Fruit fly (Drosophila melanogaster) whole organism, wandering third instar larva: ENCODE results near the gene Herc4.

Experiments used
- Abd-B ChIP-seq: fragments of >200 bp; optimal IDR thresholded peaks from 2 replicates; lab custom pipeline; 2017; ENCODE audit warnings: missing biosample characterization, missing genetic modification characterization
- CG32264 ChIP-seq: fragments of 200-800 bp; sonication (Bioruptor generic); optimal IDR thresholded peaks from 2 replicates; lab custom pipeline; 2016; ENCODE audit warnings: missing biosample characterization, missing genetic modification characterization
- CG9705 ChIP-seq: fragments of 200-800 bp; sonication (Bioruptor generic); optimal IDR thresholded peaks from 2 replicates; lab custom pipeline; 2018; ENCODE audit warnings: missing biosample characterization, mild to moderate bottlenecking, missing genetic modification characterization
- CrebA ChIP-seq: fragments of 200-800 bp; sonication (Bioruptor generic); optimal IDR thresholded peaks from 2 replicates; lab custom pipeline; 2016; ENCODE audit warnings: missing biosample characterization, mild to moderate bottlenecking, missing genetic modification characterization, borderline replicate concordance
- Dfd ChIP-seq: fragments of >200 bp; optimal IDR thresholded peaks from 2 replicates; lab custom pipeline; 2017; ENCODE audit warnings: missing biosample characterization, missing genetic modification characterization
- Dif ChIP-seq: fragments of 200-275, 200-300 bp; sonication (Bioruptor generic); optimal IDR thresholded peaks from 2 replicates; lab custom pipeline; 2018; ENCODE audit warnings: missing biosample characterization, missing genetic modification characterization; ENCODE audit not compliant: partially characterized antibody
- GATAd ChIP-seq: sonication (Bioruptor generic); optimal IDR thresholded peaks from 2 replicates; lab custom pipeline; 2016; ENCODE audit warnings: missing biosample characterization, missing genetic modification characterization
- HLH106 ChIP-seq: fragments of 200-800 bp; optimal IDR thresholded peaks from 3 replicates; lab custom pipeline; 2019; ENCODE audit warnings: missing biosample characterization, mild to moderate bottlenecking, missing genetic modification characterization, moderate library complexity
- Hnf4 ChIP-seq: fragments of 200-800 bp; sonication (Bioruptor generic); optimal IDR thresholded peaks from 2 replicates; lab custom pipeline; 2016; ENCODE audit warnings: missing biosample characterization, mild to moderate bottlenecking, missing genetic modification characterization
- Hr78 ChIP-seq: fragments of >200 bp; optimal IDR thresholded peaks from 2 replicates; lab custom pipeline; 2017; ENCODE audit warnings: missing biosample characterization, missing genetic modification characterization
- Hr83 ChIP-seq: fragments of 200-300 bp; sonication (Bioruptor generic); optimal IDR thresholded peaks from 2 replicates; lab custom pipeline; 2016; ENCODE audit warnings: missing biosample characterization, mild to moderate bottlenecking, missing genetic modification characterization, moderate library complexity; ENCODE audit not compliant: poor library complexity, severe bottlenecking
- Jra ChIP-seq: sonication (Bioruptor generic); optimal IDR thresholded peaks from 2 replicates; lab custom pipeline; 2016; ENCODE audit warnings: missing biosample characterization, missing genetic modification characterization
- Mio ChIP-seq: sonication (Bioruptor generic); optimal IDR thresholded peaks from 2 replicates; lab custom pipeline; 2016; ENCODE audit warnings: missing biosample characterization, missing genetic modification characterization
- Myc ChIP-seq: fragments of >200 bp; optimal IDR thresholded peaks from 2 replicates; lab custom pipeline; 2017
- N ChIP-seq: fragments of >200 bp; optimal IDR thresholded peaks from 2 replicates; lab custom pipeline; 2018; ENCODE audit warnings: missing biosample characterization, missing external identifiers, missing genetic modification characterization
- OdsH ChIP-seq: fragments of 200-800 bp; sonication (Bioruptor generic); optimal IDR thresholded peaks from 2 replicates; lab custom pipeline; 2016; ENCODE audit warnings: missing biosample characterization, mild to moderate bottlenecking, missing genetic modification characterization
- Rel ChIP-seq, 2 experiments: fragments of 200-800 bp; sonication (Bioruptor generic) in 1 of 2; optimal IDR thresholded peaks; 2 replicates in 1 of 2; 3 replicates in 1 of 2; lab custom pipeline; 2016 to 2019; ENCODE audit warnings: mild to moderate bottlenecking in 2 of 2, missing biosample characterization in 2 of 2, missing genetic modification characterization in 2 of 2, moderate library complexity in 1 of 2
- Sp1 ChIP-seq: fragments of 200-800 bp; sonication (Bioruptor generic); optimal IDR thresholded peaks from 3 replicates; lab custom pipeline; 2019; ENCODE audit warnings: missing biosample characterization, mild to moderate bottlenecking, missing genetic modification characterization, moderate library complexity
- Vsx2 ChIP-seq: fragments of 200-300, 225-300 bp; sonication (Bioruptor generic); optimal IDR thresholded peaks from 2 replicates; lab custom pipeline; 2018; ENCODE audit warnings: missing biosample characterization, missing genetic modification characterization; ENCODE audit not compliant: partially characterized antibody
- br ChIP-seq: fragments of 200-800 bp; sonication (Bioruptor generic); optimal IDR thresholded peaks from 2 replicates; lab custom pipeline; 2016; ENCODE audit warnings: missing biosample characterization, missing genetic modification characterization
- brk ChIP-seq: fragments of 200-800 bp; sonication (Bioruptor generic); optimal IDR thresholded peaks from 2 replicates; lab custom pipeline; 2016; ENCODE audit warnings: missing biosample characterization, mild to moderate bottlenecking, missing genetic modification characterization
- dl ChIP-seq, 2 experiments: fragments of 175-275, 200-275 bp in 1 of 2; fragments of 200-275 bp in 1 of 2; sonication (Bioruptor generic); optimal IDR thresholded peaks; lab custom pipeline; 2018; ENCODE audit warnings: mild to moderate bottlenecking in 2 of 2, missing biosample characterization in 2 of 2, missing genetic modification characterization in 2 of 2, moderate library complexity in 2 of 2; ENCODE audit not compliant: partially characterized antibody in 2 of 2, insufficient read depth in 1 of 2
- dmrt93B ChIP-seq: fragments of 200-800 bp; sonication (Bioruptor generic); optimal IDR thresholded peaks from 2 replicates; lab custom pipeline; 2018; ENCODE audit warnings: missing biosample characterization, mild to moderate bottlenecking, missing genetic modification characterization
- dsf ChIP-seq: sonication (Bioruptor generic); optimal IDR thresholded peaks from 2 replicates; lab custom pipeline; 2016; ENCODE audit warnings: missing biosample characterization, missing genetic modification characterization, borderline replicate concordance
- ey ChIP-seq: fragments of 200-800 bp; sonication (Bioruptor generic); optimal IDR thresholded peaks from 2 replicates; lab custom pipeline; 2016; ENCODE audit warnings: missing biosample characterization, missing genetic modification characterization
- foxo ChIP-seq, 2 experiments: fragments of 200-800 bp; sonication (Bioruptor generic); optimal IDR thresholded peaks; 2 replicates in 1 of 2; 3 replicates in 1 of 2; lab custom pipeline; 2016 to 2017; ENCODE audit warnings: missing biosample characterization in 2 of 2, missing genetic modification characterization in 2 of 2
- fru ChIP-seq: fragments of 200-800 bp; sonication (Bioruptor generic); optimal IDR thresholded peaks from 3 replicates; lab custom pipeline; 2016; ENCODE audit warnings: missing biosample characterization, mild to moderate bottlenecking, missing genetic modification characterization
- h ChIP-seq: fragments of 200-800 bp; sonication (Bioruptor generic); optimal IDR thresholded peaks from 3 replicates; lab custom pipeline; 2016; ENCODE audit warnings: missing biosample characterization, mild to moderate bottlenecking, missing genetic modification characterization
- jim ChIP-seq: fragments of 175-275, 200-325 bp; sonication (Bioruptor generic); optimal IDR thresholded peaks from 2 replicates; lab custom pipeline; 2016; ENCODE audit warnings: missing biosample characterization, mild to moderate bottlenecking, missing genetic modification characterization
- lola ChIP-seq: fragments of >200 bp; optimal IDR thresholded peaks from 2 replicates; lab custom pipeline; 2017; ENCODE audit warnings: missing biosample characterization, missing genetic modification characterization
- pan ChIP-seq: fragments of >200 bp; optimal IDR thresholded peaks from 2 replicates; lab custom pipeline; 2017
- psq ChIP-seq: fragments of 200-800 bp; sonication (Bioruptor generic); optimal IDR thresholded peaks from 3 replicates; lab custom pipeline; 2017; ENCODE audit warnings: missing biosample characterization, mild to moderate bottlenecking, missing genetic modification characterization, moderate library complexity
- rgr ChIP-seq: fragments of 200-800 bp; sonication (Bioruptor generic); optimal IDR thresholded peaks from 3 replicates; lab custom pipeline; 2016; ENCODE audit warnings: missing biosample characterization, mild to moderate bottlenecking, missing genetic modification characterization
- sage ChIP-seq: fragments of 200-800 bp; sonication (Bioruptor generic); optimal IDR thresholded peaks from 2 replicates; lab custom pipeline; 2016; ENCODE audit warnings: missing biosample characterization, mild to moderate bottlenecking, missing genetic modification characterization
- sv ChIP-seq: fragments of 200-800 bp; sonication (Bioruptor generic); optimal IDR thresholded peaks from 3 replicates; lab custom pipeline; 2016; ENCODE audit warnings: missing biosample characterization, missing genetic modification characterization
- tai ChIP-seq: sonication (Bioruptor generic); optimal IDR thresholded peaks from 2 replicates; lab custom pipeline; 2016; ENCODE audit warnings: missing biosample characterization, missing genetic modification characterization
- usp ChIP-seq: fragments of >200 bp; optimal IDR thresholded peaks from 2 replicates; lab custom pipeline; 2017; ENCODE audit warnings: missing biosample characterization, missing genetic modification characterization
- woc ChIP-seq: sonication (Bioruptor generic); optimal IDR thresholded peaks from 2 replicates; lab custom pipeline; 2016; ENCODE audit warnings: missing biosample characterization, mild to moderate bottlenecking, missing genetic modification characterization

The Herc4 gene

DNA sequence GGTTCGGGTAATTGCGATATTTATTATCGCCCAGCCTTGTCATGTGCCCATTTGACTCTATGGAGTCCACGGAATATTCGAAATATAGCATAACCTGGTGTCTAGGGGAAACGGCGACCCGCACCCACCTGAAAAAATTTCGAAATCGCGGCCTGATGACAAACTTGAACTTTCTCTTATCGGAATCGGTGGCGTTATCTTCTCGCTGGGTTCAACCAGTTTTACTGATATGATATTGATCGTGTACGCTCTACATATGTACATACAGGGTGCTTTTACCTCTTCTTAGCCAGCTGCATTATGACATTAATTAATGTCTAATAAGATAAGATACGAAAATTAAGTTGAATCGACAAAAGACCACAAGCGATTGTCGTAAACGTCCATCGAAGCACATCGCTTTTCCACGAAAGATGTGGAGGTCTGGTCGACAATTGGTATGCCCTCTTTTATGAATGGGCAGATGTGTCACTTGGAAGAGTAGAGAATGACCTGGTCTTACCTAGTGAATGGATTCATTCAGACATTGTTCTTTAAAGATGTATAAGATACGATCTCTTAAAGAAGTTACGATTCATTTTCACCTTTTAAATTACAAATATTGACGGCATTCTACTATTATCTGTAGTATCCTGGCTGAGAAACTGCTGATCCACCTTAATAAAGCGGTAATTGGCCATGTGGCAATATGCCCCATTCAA is 6.9 kb downstream of the Herc4 start (continued):
- no peak for TF ChIP-seq N (GFP tag; lab: Kevin White, UChicago)
- no peak for TF ChIP-seq pan (lab: Kevin White, UChicago)
- TF ChIP-seq, all 38 proteins: peak for 8

DNA sequence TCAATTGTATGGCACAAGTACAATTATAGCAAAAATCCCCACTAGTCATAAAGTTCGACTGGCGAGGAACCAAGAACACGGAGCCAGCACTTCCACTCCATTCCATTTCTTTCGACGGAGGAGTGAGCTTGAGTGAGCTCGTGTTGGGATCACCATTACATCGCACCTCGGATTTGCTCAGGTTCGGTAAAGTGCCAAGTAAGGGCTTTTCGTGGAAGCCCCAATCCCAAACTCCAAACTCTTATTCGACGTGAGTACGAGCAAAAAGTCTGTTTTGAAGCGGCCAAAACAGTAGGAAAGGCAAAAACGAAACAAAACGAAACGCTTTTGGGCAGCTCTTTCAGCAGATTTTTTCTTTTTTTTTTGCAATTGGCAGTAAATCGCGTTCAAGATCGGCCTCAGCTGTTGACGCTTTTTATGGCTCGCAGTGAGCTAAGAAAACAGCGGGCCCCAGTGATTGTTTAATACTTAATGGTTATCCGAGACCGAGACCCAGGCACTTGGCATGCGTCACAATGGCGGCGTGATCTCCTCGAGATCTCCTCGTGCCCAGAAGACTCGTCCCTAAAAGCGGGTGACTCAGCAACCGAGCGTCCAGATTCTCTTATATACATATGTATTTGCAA is 7.5 kb downstream of the Herc4 start:
- peak; percentile 41 for TF ChIP-seq rgr
- TF ChIP-seq Sp1 = peak; percentile 32
- TF ChIP-seq Abd-B (GFP tag; lab: Kevin White, UChicago) = no peak
- no peak for TF ChIP-seq dmrt93B
- no peak for TF ChIP-seq lola (GFP tag; lab: Kevin White, UChicago)
- TF ChIP-seq CG9705 = no peak
- no peak for TF ChIP-seq ey (GFP tag; lab: Kevin White, UChicago)
- TF ChIP-seq Hr78 = no peak
- no peak for TF ChIP-seq woc (GFP tag; lab: Kevin White, UChicago)
- no peak for TF ChIP-seq sv (GFP tag; lab: Kevin White, UChicago)
- peak; percentile 58 for TF ChIP-seq OdsH (GFP tag; lab: Kevin White, UChicago)
- TF ChIP-seq CG32264 (GFP tag; lab: Kevin White, UChicago) = peak; percentile 30
- peak; percentile 59 for TF ChIP-seq fru (GFP tag; lab: Kevin White, UChicago)
- no peak for TF ChIP-seq Mio (GFP tag; lab: Kevin White, UChicago)
- TF ChIP-seq h (GFP tag; lab: Kevin White, UChicago) = peak; percentile 71
- TF ChIP-seq Hnf4 (GFP tag; lab: Kevin White, UChicago) = peak; percentile 56
- no peak for TF ChIP-seq GATAd (GFP tag; lab: Kevin White, UChicago)
- no peak for TF ChIP-seq N (GFP tag; lab: Kevin White, UChicago)
- peak; percentile 75 for TF ChIP-seq sage
- peak; percentile 53 for TF ChIP-seq psq (GFP tag; lab: Kevin White, UChicago)
- TF ChIP-seq Vsx2 (GFP tag; lab: Kevin White, UChicago) = no peak
- no peak for TF ChIP-seq usp
- TF ChIP-seq Rel (GFP tag; optimal IDR thresholded peaks at IDR 0.05; lab: Kevin White, UChicago) = peak; percentile 44
- TF ChIP-seq Rel (tag; optimal IDR thresholded peaks at IDR 0.05; lab: Kevin White, UChicago) = peak; percentile 48
- peak; percentile 63 for TF ChIP-seq Hr83 (GFP tag; lab: Kevin White, UChicago)
- TF ChIP-seq CrebA = no peak
- TF ChIP-seq pan (lab: Kevin White, UChicago) = no peak
- TF ChIP-seq brk (GFP tag; lab: Kevin White, UChicago) = no peak
- TF ChIP-seq dsf (GFP tag; lab: Kevin White, UChicago) = no peak
- no peak for TF ChIP-seq Dif (GFP tag; lab: Kevin White, UChicago)
- TF ChIP-seq tai (GFP tag; lab: Kevin White, UChicago) = no peak
- no peak for TF ChIP-seq HLH106 (tag; lab: Kevin White, UChicago)
- peak; percentile 62 for TF ChIP-seq br (GFP tag; lab: Kevin White, UChicago)
- TF ChIP-seq Jra (GFP tag; lab: Kevin White, UChicago) = peak; percentile 94
- no peak for TF ChIP-seq Myc (lab: Kevin White, UChicago)
- TF ChIP-seq jim (GFP tag; lab: Kevin White, UChicago) = no peak
- no peak for TF ChIP-seq foxo (GFP tag; optimal IDR thresholded peaks at IDR 0.05; lab: Kevin White, UChicago)
- TF ChIP-seq dl (GFP tag; optimal IDR thresholded peaks at IDR 0.05; lab: Kevin White, UChicago; ENCODE audit: insufficient read depth in 1 of 2, partially characterized antibody in 2 of 2) = no peak
- no peak for TF ChIP-seq Dfd
- TF ChIP-seq, all 38 proteins: peak for 13
